Fruit fly (Drosophila melanogaster) whole organism, embryonic: Measurements from ENCODE around the gene CG32040.

Experiments
- B-H2 ChIP-seq: fragments of 200-800 bp; sonication (Bioruptor generic); optimal IDR thresholded peaks from 2 replicates; lab custom pipeline; 2018; ENCODE audit warnings: missing biosample characterization, mild to moderate bottlenecking, missing genetic modification characterization
- CG1024 ChIP-seq: fragments of 200-800 bp; sonication (Bioruptor generic); IDR thresholded peaks from 2 replicates; pipeline ENCODE4 v1.3.6; 2022; ENCODE audit warnings: missing biosample characterization, missing genetic modification characterization
- CG10431 ChIP-seq: fragments of 200-800 bp; sonication (Bioruptor generic); optimal IDR thresholded peaks from 3 replicates; lab custom pipeline; 2018; ENCODE audit warnings: missing biosample characterization, mild to moderate bottlenecking, missing genetic modification characterization
- CG10543 ChIP-seq: fragments of 200-800 bp; sonication (Bioruptor generic); optimal IDR thresholded peaks from 3 replicates; lab custom pipeline; 2017; ENCODE audit warnings: missing biosample characterization, mild to moderate bottlenecking, missing genetic modification characterization, moderate library complexity
- CG14965 ChIP-seq: fragments of 200-800 bp; sonication (Bioruptor generic); optimal IDR thresholded peaks from 2 replicates; lab custom pipeline; 2016; ENCODE audit warnings: missing biosample characterization, missing genetic modification characterization, borderline replicate concordance
- CG15269 ChIP-seq: fragments of 200-800 bp; sonication (Bioruptor generic); optimal IDR thresholded peaks from 2 replicates; lab custom pipeline; 2018; ENCODE audit warnings: missing biosample characterization, mild to moderate bottlenecking, missing genetic modification characterization, moderate library complexity
- CG32532 ChIP-seq: fragments of 200-800 bp; sonication (Bioruptor generic); IDR thresholded peaks from 2 replicates; pipeline ENCODE4 v1.3.6; 2022; ENCODE audit warnings: missing biosample characterization, missing genetic modification characterization
- CG3407 ChIP-seq: fragments of 200-800 bp; sonication (Bioruptor generic); optimal IDR thresholded peaks from 2 replicates; lab custom pipeline; 2018; ENCODE audit warnings: missing biosample characterization, mild to moderate bottlenecking, missing genetic modification characterization
- CG4424 ChIP-seq: fragments of 200-800 bp; sonication (Bioruptor generic); optimal IDR thresholded peaks from 3 replicates; lab custom pipeline; 2016; ENCODE audit warnings: missing biosample characterization, missing genetic modification characterization
- CG5245 ChIP-seq: fragments of 200-800 bp; sonication (Bioruptor generic); optimal IDR thresholded peaks from 3 replicates; lab custom pipeline; 2016; ENCODE audit warnings: missing biosample characterization, missing genetic modification characterization
- CG6765 ChIP-seq: fragments of 200-800 bp; sonication (Bioruptor generic); optimal IDR thresholded peaks from 3 replicates; lab custom pipeline; 2017; ENCODE audit warnings: missing biosample characterization, mild to moderate bottlenecking, missing genetic modification characterization
- CG9437 ChIP-seq: fragments of 200-800 bp; sonication (Bioruptor generic); optimal IDR thresholded peaks from 2 replicates; lab custom pipeline; 2018; ENCODE audit warnings: missing biosample characterization, mild to moderate bottlenecking, missing genetic modification characterization
- CG9609 ChIP-seq: fragments of 200-800 bp; sonication (Bioruptor generic); optimal IDR thresholded peaks from 3 replicates; lab custom pipeline; 2016; ENCODE audit warnings: missing biosample characterization, missing genetic modification characterization
- D ChIP-seq, 2 experiments: fragments of 200-800 bp in 1 of 2; fragments of >200 bp in 1 of 2; sonication (Bioruptor generic) in 1 of 2; optimal IDR thresholded peaks; 2 replicates in 1 of 2; 3 replicates in 1 of 2; lab custom pipeline; 2017; ENCODE audit warnings: mild to moderate bottlenecking in 1 of 2, missing biosample characterization in 1 of 2, missing genetic modification characterization in 1 of 2, missing genetic modification reagents in 1 of 2
- Dp ChIP-seq: fragments of 200-800 bp; sonication (Bioruptor generic); optimal IDR thresholded peaks from 2 replicates; lab custom pipeline; 2018; ENCODE audit warnings: missing biosample characterization, mild to moderate bottlenecking, missing genetic modification characterization, moderate library complexity
- Med ChIP-seq: fragments of 200-800 bp; sonication (Bioruptor generic); peaks from one replicate; lab custom pipeline; 2016; ENCODE audit warnings: missing biosample characterization, missing genetic modification characterization, mild to moderate bottlenecking, inconsistent platforms, moderate library complexity
- Myb ChIP-seq: fragments of 200-800 bp; sonication (Bioruptor generic); optimal IDR thresholded peaks from 2 replicates; lab custom pipeline; 2016; ENCODE audit warnings: missing biosample characterization, missing genetic modification characterization
- Poxn ChIP-seq: fragments of 200-800 bp; sonication (Bioruptor generic); IDR thresholded peaks from 2 replicates; pipeline ENCODE4 v1.3.6; 2022; ENCODE audit warnings: missing biosample characterization, missing genetic modification characterization
- Xbp1 ChIP-seq: fragments of 200-800 bp; sonication (Bioruptor generic); optimal IDR thresholded peaks from 3 replicates; lab custom pipeline; 2016; ENCODE audit warnings: missing biosample characterization, mild to moderate bottlenecking, missing genetic modification characterization
- YL-1 ChIP-seq: fragments of 200-800 bp; sonication (Bioruptor generic); optimal IDR thresholded peaks from 3 replicates; lab custom pipeline; 2017; ENCODE audit warnings: missing biosample characterization, mild to moderate bottlenecking, missing genetic modification characterization
- bowl ChIP-seq: fragments of 200-800 bp; sonication (Bioruptor generic); IDR thresholded peaks from 2 replicates; pipeline ENCODE4 v1.3.6; 2022; ENCODE audit warnings: missing biosample characterization, missing genetic modification characterization
- cato ChIP-seq: fragments of 200-800 bp; sonication (Bioruptor generic); optimal IDR thresholded peaks from 2 replicates; lab custom pipeline; 2016; ENCODE audit warnings: missing biosample characterization, missing genetic modification characterization, borderline replicate concordance
- cg ChIP-seq: fragments of 200-800 bp; sonication (Bioruptor generic); optimal IDR thresholded peaks from 3 replicates; lab custom pipeline; 2019; ENCODE audit warnings: missing biosample characterization, mild to moderate bottlenecking, missing genetic modification characterization, moderate library complexity
- ci ChIP-seq: fragments of 200-800 bp; sonication (Bioruptor generic); IDR thresholded peaks from 3 replicates; pipeline ENCODE4 v1.3.6; 2022; ENCODE audit warnings: missing biosample characterization, missing genetic modification characterization
- dimm ChIP-seq: fragments of 200-800 bp; sonication (Bioruptor generic); IDR thresholded peaks from 2 replicates; pipeline ENCODE4 v1.3.6; 2022; ENCODE audit warnings: missing biosample characterization, missing genetic modification characterization
- ewg ChIP-seq: fragments of 200-800 bp; sonication (Bioruptor generic); optimal IDR thresholded peaks from 3 replicates; lab custom pipeline; 2017; ENCODE audit warnings: mild to moderate bottlenecking, missing biosample characterization, missing genetic modification reagents, missing genetic modification characterization
- grau ChIP-seq: fragments of 200-800 bp; optimal IDR thresholded peaks from 3 replicates; lab custom pipeline; 2019; ENCODE audit warnings: missing biosample characterization, mild to moderate bottlenecking, missing genetic modification characterization, moderate library complexity
- gsb ChIP-seq: fragments of 200-800 bp; sonication (Bioruptor generic); IDR thresholded peaks from 2 replicates; pipeline ENCODE4 v1.3.6; 2022; ENCODE audit warnings: missing biosample characterization, missing genetic modification characterization
- jigr1 ChIP-seq: fragments of 200-800 bp; sonication (Bioruptor generic); IDR thresholded peaks from 3 replicates; pipeline ENCODE4 v1.3.6; 2022; ENCODE audit warnings: missing biosample characterization, missing genetic modification characterization
- lab ChIP-seq: fragments of 200-800 bp; sonication (Bioruptor generic); optimal IDR thresholded peaks from 3 replicates; lab custom pipeline; 2017; ENCODE audit warnings: missing biosample characterization, missing genetic modification characterization, mild to moderate bottlenecking, moderate library complexity, missing genetic modification reagents
- lilli ChIP-seq: fragments of 200-800 bp; sonication (Bioruptor generic); optimal IDR thresholded peaks from 3 replicates; lab custom pipeline; 2016; ENCODE audit warnings: missing biosample characterization, missing genetic modification characterization
- mld ChIP-seq: fragments of 200-800 bp; sonication (Bioruptor generic); IDR thresholded peaks from 3 replicates; pipeline ENCODE4 v1.3.6; 2022; ENCODE audit warnings: missing biosample characterization, missing genetic modification characterization; ENCODE audit not compliant: partially characterized antibody
- nerfin-1 ChIP-seq: fragments of 200-800 bp; sonication (Bioruptor generic); optimal IDR thresholded peaks from 3 replicates; lab custom pipeline; 2019; ENCODE audit warnings: missing biosample characterization, mild to moderate bottlenecking, missing genetic modification characterization, moderate library complexity
- pan ChIP-seq, 4 experiments: fragments of >200 bp in 3 of 4; fragments of 200-800 bp in 1 of 4; sonication (Bioruptor generic) in 1 of 4; optimal IDR thresholded peaks in 3 of 4; IDR thresholded peaks in 1 of 4; 2 replicates each; pipeline versions ENCODE4 v1.3.6 to Lab custom; 2017 to 2022; ENCODE audit warnings: missing biosample characterization in 2 of 4, missing genetic modification characterization in 2 of 4, mixed read lengths in 1 of 4
- pum ChIP-seq: fragments of 200-800 bp; sonication (Bioruptor generic); optimal IDR thresholded peaks from 2 replicates; lab custom pipeline; 2016; ENCODE audit warnings: missing biosample characterization, missing genetic modification characterization
- sens ChIP-seq: fragments of 200-800 bp; sonication (Bioruptor generic); peaks from one replicate; lab custom pipeline; 2016; ENCODE audit warnings: missing biosample characterization, missing genetic modification characterization
- sob ChIP-seq: fragments of 200-800 bp; sonication (Bioruptor generic); IDR thresholded peaks from 2 replicates; pipeline ENCODE4 v1.3.6; 2022; ENCODE audit warnings: missing biosample characterization, missing genetic modification characterization
- tio ChIP-seq: fragments of 200-800 bp; sonication (Bioruptor generic); optimal IDR thresholded peaks from 2 replicates; lab custom pipeline; 2017; ENCODE audit warnings: missing biosample characterization, missing genetic modification characterization, inconsistent platforms
- vvl ChIP-seq: fragments of 200-800 bp; sonication (Bioruptor generic); IDR thresholded peaks from 2 replicates; pipeline ENCODE4 v1.3.6; 2022; ENCODE audit warnings: missing biosample characterization, missing genetic modification characterization
- yki ChIP-seq: fragments of >200 bp; optimal IDR thresholded peaks from 3 replicates; lab custom pipeline; 2018
- zfh1 ChIP-seq: fragments of 200-800 bp; sonication (Bioruptor generic); IDR thresholded peaks from 3 replicates; pipeline ENCODE4 v1.3.6; 2022; ENCODE audit warnings: missing biosample characterization, missing genetic modification characterization

Gene CG32040

dm6 chr3L:9333745-9334382 lies 20.0 kb upstream of the CG32040 start, which contains the start of gene PGRP-LA (continued):
- TF ChIP-seq Xbp1: peak; percentile 55
- TF ChIP-seq cato (GFP tag; lab: Kevin White, UChicago): no peak
- TF ChIP-seq B-H2 (GFP tag; lab: Kevin White, UChicago): peak; percentile 31
- no peak for TF ChIP-seq yki (lab: Kevin White, UChicago)
- TF ChIP-seq lab (GFP tag; lab: Kevin White, UChicago): peak; percentile 46
- peak; percentile 64; the same call in 1 of the 2 replicates for TF ChIP-seq sob
- TF ChIP-seq sens (GFP tag; lab: Kevin White, UChicago): peak; percentile 77
- TF ChIP-seq CG5245 (GFP tag; lab: Kevin White, UChicago): peak; percentile 25
- TF ChIP-seq grau: peak; percentile 39
- no peak for TF ChIP-seq cg (GFP tag; lab: Kevin White, UChicago)
- TF ChIP-seq pan (optimal IDR thresholded peaks at IDR 0.05; lab: Kevin White, UChicago): no peak
- peak in 1 of 2 experiments; percentile 52 for TF ChIP-seq pan (GFP tag; optimal IDR thresholded peaks at IDR 0.05 in 1 of 2, IDR thresholded peaks at IDR 0.05 in 1 of 2)
- 0 out of 2 replicates have a peak, but pooled peaks have one; percentile 22 for TF ChIP-seq CG1024 (GFP tag; lab: Robert Waterston, UW)
- no peak for TF ChIP-seq Poxn
- peak; percentile 34; the same call in 1 of the 3 replicates for TF ChIP-seq zfh1 (GFP tag; lab: Robert Waterston, UW)
- TF ChIP-seq Dp (GFP tag; lab: Kevin White, UChicago): peak; percentile 9
- TF ChIP-seq gsb (GFP tag; lab: Robert Waterston, UW): peak; percentile 37; the same call in 1 of the 2 replicates
- TF ChIP-seq bowl (GFP tag; lab: Robert Waterston, UW): no peak
- TF ChIP-seq CG10543 (GFP tag; lab: Kevin White, UChicago): peak; percentile 18
- TF ChIP-seq jigr1 (GFP tag; lab: Robert Waterston, UW): no peak
- TF ChIP-seq pum (GFP tag; lab: Kevin White, UChicago): no peak
- TF ChIP-seq CG6765 (GFP tag; lab: Kevin White, UChicago): peak; percentile 21
- TF ChIP-seq dimm: no peak
- peak; percentile 11 for TF ChIP-seq ewg (GFP tag; lab: Kevin White, UChicago)
- TF ChIP-seq Myb: peak; percentile 54
- TF ChIP-seq CG15269: peak; percentile 51
- no peak for TF ChIP-seq nerfin-1
- TF ChIP-seq CG3407 (GFP tag; lab: Kevin White, UChicago): no peak
- peak; percentile 35; the same call in 1 of the 2 replicates for TF ChIP-seq vvl (GFP tag; lab: Robert Waterston, UW)
- TF ChIP-seq lilli: peak; percentile 29
- peak; percentile 19 for TF ChIP-seq CG10431 (GFP tag; lab: Kevin White, UChicago)
- TF ChIP-seq tio (GFP tag; lab: Kevin White, UChicago): no peak
- TF ChIP-seq Med (GFP tag; lab: Kevin White, UChicago): peak; percentile 81
- TF ChIP-seq CG14965 (GFP tag; lab: Kevin White, UChicago): peak; percentile 80
- TF ChIP-seq ci (GFP tag; lab: Robert Waterston, UW): peak; percentile 70; the same call in 2 of the 3 replicates
- no peak for TF ChIP-seq YL-1
- peak; percentile 81 for TF ChIP-seq CG32532 (GFP tag; lab: Robert Waterston, UW)
- no peak for TF ChIP-seq mld (GFP tag; lab: Robert Waterston, UW)
- peak; percentile 23 for TF ChIP-seq CG4424 (GFP tag; lab: Kevin White, UChicago)
- peak; percentile 30 for TF ChIP-seq CG9437
- no peak for TF ChIP-seq D (optimal IDR thresholded peaks at IDR 0.05; lab: Kevin White, UChicago)
- no peak for TF ChIP-seq D (GFP tag; optimal IDR thresholded peaks at IDR 0.05; lab: Kevin White, UChicago)
- TF ChIP-seq CG9609 (GFP tag; lab: Kevin White, UChicago): no peak
- TF ChIP-seq, all 482 proteins: peak for 86
